Worm (Caenorhabditis elegans) whole organism, mixed stage, embryonic: Measurements from ENCODE around the gene F28H6.4.

Source experiments
- elt-3 ChIP-seq: fragments of 150-350 bp; optimal IDR thresholded peaks from 2 replicates; lab custom pipeline; 2014; ENCODE audit warnings: missing biosample characterization, missing genetic modification characterization
- lsy-2 ChIP-seq: fragments of 150-350 bp; optimal IDR thresholded peaks from 2 replicates; lab custom pipeline; 2014; ENCODE audit warnings: missing biosample characterization, missing genetic modification characterization
- nhr-28 ChIP-seq: fragments of 150-350 bp; optimal IDR thresholded peaks from 2 replicates; lab custom pipeline; 2014; ENCODE audit warnings: missing biosample characterization, missing genetic modification characterization
- pha-4 ChIP-seq: fragments of 150-350 bp; optimal IDR thresholded peaks from 2 replicates; lab custom pipeline; 2018; ENCODE audit warnings: missing biosample characterization, missing genetic modification reagents, missing genetic modification characterization
- unc-39 ChIP-seq: fragments of 150-350 bp; optimal IDR thresholded peaks from 2 replicates; lab custom pipeline; 2014; ENCODE audit warnings: missing biosample characterization, missing genetic modification characterization
- unc-62 ChIP-seq: fragments of 150-350 bp; optimal IDR thresholded peaks from 2 replicates; lab custom pipeline; 2014; ENCODE audit warnings: missing biosample characterization, missing genetic modification reagents, missing genetic modification characterization

DNA sequence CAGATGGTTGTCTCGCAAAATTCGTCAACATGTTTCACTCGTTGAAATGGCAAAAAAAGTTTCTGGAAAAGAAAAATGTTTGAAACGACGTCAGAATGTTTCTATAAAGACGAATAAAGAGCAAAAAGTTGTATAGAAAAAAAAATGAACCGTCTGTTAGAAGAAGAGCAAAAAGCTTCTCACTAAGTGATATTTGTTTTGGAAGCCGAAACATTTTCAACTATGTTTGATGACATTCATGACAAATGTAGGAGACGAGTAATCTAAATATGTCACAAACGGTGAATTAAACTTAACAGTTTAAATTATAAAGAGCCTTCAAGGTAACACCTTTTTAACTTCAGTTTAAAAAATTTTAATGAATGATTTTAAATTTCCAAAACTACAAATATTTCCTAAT lies 12.4 kb downstream of the F28H6.4 start, which contains the start of gene nkat-1:
- TF ChIP-seq lsy-2 (tag; lab: Kevin White, UChicago) = no peak
- TF ChIP-seq unc-39 (tag; lab: Kevin White, UChicago) = no peak
- no peak for TF ChIP-seq unc-62
- TF ChIP-seq pha-4 (tag; lab: Kevin White, UChicago) = no peak
- no peak for TF ChIP-seq nhr-28 (tag; lab: Kevin White, UChicago)
- TF ChIP-seq elt-3 (tag; lab: Kevin White, UChicago) = no peak
